Worm (Caenorhabditis elegans) whole organism, L3 larva: ENCODE measurements around the gene F49H6.12.

Experiments used
- R02D3.7 ChIP-seq: fragments of 150-350 bp; optimal IDR thresholded peaks from 2 replicates; lab custom pipeline; 2014; ENCODE audit warnings: missing biosample characterization, missing genetic modification characterization
- aly-2 ChIP-seq: fragments of 150-350 bp; optimal IDR thresholded peaks from 2 replicates; lab custom pipeline; 2014; ENCODE audit warnings: missing biosample characterization, missing genetic modification characterization
- ama-1 ChIP-seq: fragments of 150-350 bp; optimal IDR thresholded peaks from 2 replicates; lab custom pipeline; 2018
- ceh-82 ChIP-seq: fragments of 150-350 bp; optimal IDR thresholded peaks from 2 replicates; lab custom pipeline; 2014; ENCODE audit warnings: missing biosample characterization, missing genetic modification characterization
- ceh-9 ChIP-seq: sonication (generic microtip); optimal IDR thresholded peaks from 2 replicates; lab custom pipeline; 2018; ENCODE audit warnings: missing biosample characterization, missing genetic modification characterization
- daf-12 ChIP-seq: fragments of 150-350 bp; optimal IDR thresholded peaks from 2 replicates; lab custom pipeline; 2014; ENCODE audit warnings: missing biosample characterization, missing genetic modification reagents, missing genetic modification characterization
- egl-27 ChIP-seq: sonication (generic microtip); optimal IDR thresholded peaks from 4 replicates; lab custom pipeline; 2017; ENCODE audit warnings: missing biosample characterization, missing genetic modification reagents, missing genetic modification characterization
- elt-1 ChIP-seq: fragments of 150-350 bp; optimal IDR thresholded peaks from 2 replicates; lab custom pipeline; 2014; ENCODE audit warnings: missing biosample characterization, missing genetic modification characterization
- elt-2 ChIP-seq: sonication (generic microtip); optimal IDR thresholded peaks from 2 replicates; lab custom pipeline; 2016; ENCODE audit warnings: missing genetic modification reagents, mild to moderate bottlenecking, missing genetic modification characterization, missing compliant biosample characterization
- elt-3 ChIP-seq, 3 experiments: fragments of 150-350 bp in 1 of 3; sonication (generic microtip) in 2 of 3; optimal IDR thresholded peaks; 2 replicates in 2 of 3; 4 replicates in 1 of 3; lab custom pipeline; 2014 to 2017; ENCODE audit warnings: missing biosample characterization in 3 of 3, missing genetic modification characterization in 3 of 3
- fkh-10 ChIP-seq: sonication (generic microtip); optimal IDR thresholded peaks from 2 replicates; lab custom pipeline; 2017; ENCODE audit warnings: missing biosample characterization, missing genetic modification reagents, missing genetic modification characterization
- fkh-2 ChIP-seq: fragments of 150-350 bp; optimal IDR thresholded peaks from 2 replicates; lab custom pipeline; 2014; ENCODE audit warnings: missing biosample characterization, missing genetic modification reagents, missing genetic modification characterization
- fos-1 ChIP-seq: fragments of 150-350 bp; optimal IDR thresholded peaks from 2 replicates; lab custom pipeline; 2014; ENCODE audit warnings: missing biosample characterization, missing genetic modification characterization
- hmg-11 ChIP-seq: sonication (generic microtip); optimal IDR thresholded peaks from 2 replicates; lab custom pipeline; 2016; ENCODE audit warnings: missing genetic modification characterization, missing compliant biosample characterization
- lsy-12 ChIP-seq: sonication (generic microtip); optimal IDR thresholded peaks from 2 replicates; lab custom pipeline; 2016; ENCODE audit warnings: mild to moderate bottlenecking, missing genetic modification characterization, missing compliant biosample characterization
- mdl-1 ChIP-seq: fragments of 150-350 bp; optimal IDR thresholded peaks from 2 replicates; lab custom pipeline; 2014; ENCODE audit warnings: missing biosample characterization, missing genetic modification characterization
- mml-1 ChIP-seq: fragments of 150-350 bp; sonication (generic microtip); optimal IDR thresholded peaks from 3 replicates; lab custom pipeline; 2014; ENCODE audit warnings: missing biosample characterization, missing genetic modification characterization
- nfya-1 ChIP-seq: sonication (generic microtip); optimal IDR thresholded peaks from 2 replicates; lab custom pipeline; 2017; ENCODE audit warnings: missing genetic modification characterization, mild to moderate bottlenecking, missing compliant biosample characterization, antibody characterized with exemption, moderate library complexity; ENCODE audit not compliant: insufficient read depth
- nhr-11 ChIP-seq: fragments of 150-350 bp; optimal IDR thresholded peaks from 2 replicates; lab custom pipeline; 2014; ENCODE audit warnings: missing biosample characterization, missing genetic modification characterization
- nhr-12 ChIP-seq: fragments of 150-350 bp; optimal IDR thresholded peaks from 2 replicates; lab custom pipeline; 2014; ENCODE audit warnings: missing biosample characterization, missing genetic modification characterization
- nhr-28 ChIP-seq: fragments of 150-350 bp; optimal IDR thresholded peaks from 2 replicates; lab custom pipeline; 2014; ENCODE audit warnings: missing biosample characterization, missing genetic modification characterization
- nhr-43 ChIP-seq: sonication (generic microtip); optimal IDR thresholded peaks from 2 replicates; lab custom pipeline; 2016; ENCODE audit warnings: mild to moderate bottlenecking, missing genetic modification characterization, missing compliant biosample characterization; ENCODE audit not compliant: poor library complexity, severe bottlenecking
- nhr-67 ChIP-seq: fragments of 150-350 bp; optimal IDR thresholded peaks from 2 replicates; lab custom pipeline; 2014; ENCODE audit warnings: missing biosample characterization, missing genetic modification characterization
- nhr-76 ChIP-seq: fragments of 150-350 bp; sonication (generic microtip); optimal IDR thresholded peaks from 5 replicates; lab custom pipeline; 2014; ENCODE audit warnings: missing biosample characterization, missing genetic modification characterization
- sea-2 ChIP-seq: fragments of 150-350 bp; sonication (generic microtip); optimal IDR thresholded peaks from 4 replicates; lab custom pipeline; 2014; ENCODE audit warnings: missing biosample characterization, missing genetic modification reagents, missing genetic modification characterization
- snpc-4 ChIP-seq: fragments of 150-350 bp; optimal IDR thresholded peaks from 2 replicates; lab custom pipeline; 2014; ENCODE audit warnings: missing biosample characterization, missing genetic modification characterization
- tbx-2 ChIP-seq: sonication (generic microtip); optimal IDR thresholded peaks from 2 replicates; lab custom pipeline; 2016; ENCODE audit warnings: mild to moderate bottlenecking, missing genetic modification characterization, missing compliant biosample characterization
- unc-39 ChIP-seq: sonication (generic microtip); optimal IDR thresholded peaks from 4 replicates; lab custom pipeline; 2017; ENCODE audit warnings: missing biosample characterization, missing genetic modification characterization
- unc-62 ChIP-seq: fragments of 150-350 bp; sonication (generic microtip); optimal IDR thresholded peaks from 4 replicates; lab custom pipeline; 2014; ENCODE audit warnings: missing biosample characterization, missing genetic modification reagents, missing genetic modification characterization
- zag-1 ChIP-seq: fragments of 150-350 bp; optimal IDR thresholded peaks from 2 replicates; lab custom pipeline; 2014; ENCODE audit warnings: missing biosample characterization, missing genetic modification characterization
- ztf-11 ChIP-seq: fragments of 150-350 bp; optimal IDR thresholded peaks from 2 replicates; lab custom pipeline; 2014; ENCODE audit warnings: missing biosample characterization, missing genetic modification characterization
- ztf-4 ChIP-seq: fragments of 150-350 bp; optimal IDR thresholded peaks from 2 replicates; lab custom pipeline; 2014; ENCODE audit warnings: missing biosample characterization, missing genetic modification characterization

The F49H6.12 gene

ce11 chrV:16988614-16989013 lies 32.6 kb downstream of the F49H6.12 start, which contains the start of gene Y102A5C.27:
Y102A5C.27 (minus strand) TSS chrV:16988714.
- TF ChIP-seq mml-1 (tag; lab: Kevin White, UChicago) (no peak), ceh-82 (tag; lab: Kevin White, UChicago) (no peak), daf-12 (no peak)

ce11 chrV:16987783-16988182 lies 33.5 kb downstream of the F49H6.12 start:
- TF ChIP-seq R02D3.7 (tag; lab: Kevin White, UChicago) (no peak), ama-1 (no peak), zag-1 (no peak), fkh-2 (tag; lab: Kevin White, UChicago) (no peak), ceh-9 (tag; lab: Kevin White, UChicago) (no peak), fos-1 (tag; lab: Kevin White, UChicago) (no peak), lsy-12 (tag; lab: Kevin White, UChicago) (no peak), sea-2 (GFP tag; lab: Kevin White, UChicago) (no peak), hmg-11 (tag; lab: Kevin White, UChicago) (no peak), snpc-4 (tag; lab: Kevin White, UChicago) (no peak), nhr-11 (no peak), mdl-1 (tag; lab: Kevin White, UChicago) (no peak), nhr-28 (no peak), mml-1 (tag; lab: Kevin White, UChicago) (no peak)

ce11 chrV:16987035-16987434 lies 34.2 kb downstream of the F49H6.12 start, which contains the start of gene Y102A5C.40:
Y102A5C.40 (minus strand) TSS chrV:16987135.
- TF ChIP-seq unc-39 (no peak), elt-2 (tag; lab: Kevin White, UChicago) (no peak), R02D3.7 (tag; lab: Kevin White, UChicago) (no peak), hmg-11 (tag; lab: Kevin White, UChicago) (no peak), ztf-4 (tag; lab: Kevin White, UChicago) (no peak), elt-1 (tag; lab: Kevin White, UChicago) (no peak), nfya-1 (tag; lab: Kevin White, UChicago) (no peak), nhr-11 (no peak), nhr-28 (no peak), elt-3 (tag; optimal IDR thresholded peaks at IDR 0.05; lab: Kevin White, UChicago) (no peak), tbx-2 (tag; lab: Kevin White, UChicago) (no peak), egl-27 (tag; lab: Kevin White, UChicago) (no peak), ceh-9 (tag; lab: Kevin White, UChicago) (no peak), fos-1 (tag; lab: Kevin White, UChicago) (no peak), nhr-12 (tag; lab: Kevin White, UChicago) (no peak), ceh-82 (tag; lab: Kevin White, UChicago) (no peak), fkh-10 (GFP tag; lab: Kevin White, UChicago) (no peak), ztf-11 (tag; lab: Kevin White, UChicago) (no peak), fkh-2 (tag; lab: Kevin White, UChicago) (no peak)

DNA sequence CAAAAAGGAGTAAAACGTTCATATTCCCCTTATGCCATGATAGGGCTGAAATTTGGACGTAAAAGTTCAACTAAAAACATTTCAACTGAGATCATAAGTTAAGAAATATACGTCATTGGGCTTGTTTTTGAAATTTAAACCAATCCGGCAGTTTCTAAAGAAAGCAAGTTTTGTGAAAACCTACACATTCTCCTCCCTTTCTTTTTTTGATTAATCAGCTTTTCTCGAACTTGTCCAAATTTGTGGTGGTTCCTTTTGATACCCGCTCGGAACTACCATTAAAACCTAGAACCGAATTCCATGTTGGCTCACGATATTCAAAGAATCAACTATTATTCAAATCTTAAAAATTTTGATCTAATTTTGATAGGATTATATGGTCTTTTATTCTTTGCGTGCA lies 40.9 kb downstream of the F49H6.12 start, which contains the start of gene srz-54:
Gene srz-54 (plus strand): TSS at position 301 of the 400 bp plus-strand sequence.
- TF ChIP-seq nhr-28 (no peak), egl-27 (tag; lab: Kevin White, UChicago) (no peak), unc-39 (no peak), nhr-43 (tag; lab: Kevin White, UChicago) (no peak), nhr-76 (tag; lab: Kevin White, UChicago) (no peak)

ce11 chrV:16974919-16975318 lies 46.3 kb downstream of the F49H6.12 start, which contains the start of gene srx-54:
srx-54 (plus strand) TSS chrV:16975219.
- TF ChIP-seq nhr-67 (tag; lab: Kevin White, UChicago) (no peak), unc-62 (GFP tag; lab: Kevin White, UChicago) (no peak)

- TF ChIP-seq aly-2: no peak
- TF ChIP-seq, all 47 proteins: peak for 0
These were observed 47.9 kb downstream of the F49H6.12 start for ce11 chrV:16973338-16973737.
